Worm (Caenorhabditis elegans) whole organism, L1 larva: ENCODE results near the gene srd-67.

Experiments
- aha-1 ChIP-seq: fragments of 150-350 bp; optimal IDR thresholded peaks from 2 replicates; lab custom pipeline; 2014; ENCODE audit warnings: missing biosample characterization, missing genetic modification characterization
- ama-1 ChIP-seq: fragments of 150-350 bp; optimal IDR thresholded peaks from 2 replicates; lab custom pipeline; 2014
- ceh-88 ChIP-seq: fragments of 200-800 bp; sonication (Bioruptor generic); IDR thresholded peaks from 2 replicates; pipeline ENCODE4 v1.3.6; 2022; ENCODE audit warnings: missing genetic modification characterization, missing compliant biosample characterization
- ceh-90 ChIP-seq: sonication (generic microtip); optimal IDR thresholded peaks from 2 replicates; lab custom pipeline; 2016; ENCODE audit warnings: missing genetic modification characterization, missing compliant biosample characterization
- ces-1 ChIP-seq: fragments of 150-350 bp; optimal IDR thresholded peaks from 2 replicates; lab custom pipeline; 2014; ENCODE audit warnings: missing biosample characterization, missing genetic modification reagents, missing genetic modification characterization
- dsc-1 ChIP-seq: sonication (generic microtip); optimal IDR thresholded peaks from 2 replicates; lab custom pipeline; 2016; ENCODE audit warnings: mild to moderate bottlenecking, missing genetic modification characterization, missing compliant biosample characterization
- efl-1 ChIP-seq, 4 experiments: fragments of 150-350 bp; optimal IDR thresholded peaks in 3 of 4; peaks in 1 of 4; 1 replicate in 1 of 4; 2 replicates in 3 of 4; lab custom pipeline; 2014; ENCODE audit warnings: missing biosample characterization in 2 of 4, missing genetic modification characterization in 2 of 4, missing genetic modification reagents in 2 of 4
- elt-2 ChIP-seq: sonication (generic microtip); optimal IDR thresholded peaks from 2 replicates; lab custom pipeline; 2016; ENCODE audit warnings: missing genetic modification characterization, mild to moderate bottlenecking, inconsistent platforms, missing compliant biosample characterization, missing genetic modification reagents
- ets-5 ChIP-seq: fragments of 200-800 bp; sonication (Bioruptor generic); IDR thresholded peaks from 2 replicates; pipeline ENCODE4 v1.3.6; 2022; ENCODE audit warnings: missing genetic modification characterization, missing compliant biosample characterization
- fkh-10 ChIP-seq: sonication (generic microtip); optimal IDR thresholded peaks from 2 replicates; lab custom pipeline; 2017; ENCODE audit warnings: missing biosample characterization, missing genetic modification reagents, missing genetic modification characterization
- fkh-4 ChIP-seq: sonication (generic microtip); optimal IDR thresholded peaks from 2 replicates; lab custom pipeline; 2016; ENCODE audit warnings: missing compliant biosample characterization, missing genetic modification characterization, borderline replicate concordance
- fos-1 ChIP-seq: fragments of 150-350 bp; optimal IDR thresholded peaks from 2 replicates; lab custom pipeline; 2014; ENCODE audit warnings: missing biosample characterization, missing genetic modification characterization
- hlh-4 ChIP-seq: sonication (generic microtip); optimal IDR thresholded peaks from 2 replicates; lab custom pipeline; 2016; ENCODE audit warnings: mild to moderate bottlenecking, missing genetic modification characterization, missing compliant biosample characterization
- hpl-2 ChIP-seq: fragments of 150-350 bp; optimal IDR thresholded peaks from 2 replicates; lab custom pipeline; 2014; ENCODE audit warnings: missing biosample characterization, missing genetic modification reagents, missing genetic modification characterization
- irx-1 ChIP-seq: sonication (generic microtip); optimal IDR thresholded peaks from 2 replicates; lab custom pipeline; 2016; ENCODE audit warnings: missing genetic modification characterization, missing compliant biosample characterization
- jun-1 ChIP-seq: fragments of 150-350 bp; optimal IDR thresholded peaks from 2 replicates; lab custom pipeline; 2014; ENCODE audit warnings: missing biosample characterization, missing genetic modification reagents, missing genetic modification characterization
- lin-14 ChIP-seq: fragments of 200-800 bp; sonication (Bioruptor generic); optimal IDR thresholded peaks from 2 replicates; lab custom pipeline; 2018; ENCODE audit warnings: mild to moderate bottlenecking, missing genetic modification characterization, moderate library complexity, missing compliant biosample characterization
- lin-15B ChIP-seq: fragments of 150-350 bp; sonication (generic microtip); optimal IDR thresholded peaks from 3 replicates; lab custom pipeline; 2014; ENCODE audit warnings: missing biosample characterization, missing genetic modification characterization
- mab-9 ChIP-seq: fragments of 200-800 bp; sonication (Bioruptor generic); IDR thresholded peaks from 2 replicates; pipeline ENCODE4 v1.3.6; 2022; ENCODE audit warnings: missing genetic modification reagents, missing genetic modification characterization, missing compliant biosample characterization
- nhr-11 ChIP-seq: fragments of 150-350 bp; optimal IDR thresholded peaks from 2 replicates; lab custom pipeline; 2014; ENCODE audit warnings: missing biosample characterization, missing genetic modification characterization
- nhr-12 ChIP-seq: sonication (generic microtip); optimal IDR thresholded peaks from 2 replicates; lab custom pipeline; 2017; ENCODE audit warnings: missing biosample characterization, missing genetic modification characterization
- nhr-77 ChIP-seq: fragments of 150-350 bp; optimal IDR thresholded peaks from 2 replicates; lab custom pipeline; 2014; ENCODE audit warnings: missing biosample characterization, missing genetic modification characterization
- nhr-84 ChIP-seq: sonication (generic microtip); optimal IDR thresholded peaks from 2 replicates; lab custom pipeline; 2017; ENCODE audit warnings: missing biosample characterization, missing genetic modification characterization
- nhr-85 ChIP-seq: sonication (generic microtip); peaks from one replicate; lab custom pipeline; 2016; ENCODE audit warnings: missing genetic modification characterization, inconsistent platforms, missing compliant biosample characterization
- pag-3 ChIP-seq: sonication (generic microtip); optimal IDR thresholded peaks from 2 replicates; lab custom pipeline; 2017; ENCODE audit warnings: missing genetic modification characterization, mild to moderate bottlenecking, missing compliant biosample characterization, antibody characterized with exemption, borderline replicate concordance; ENCODE audit not compliant: insufficient read depth
- pqm-1 ChIP-seq: sonication (generic microtip); optimal IDR thresholded peaks from 3 replicates; lab custom pipeline; 2017; ENCODE audit warnings: missing biosample characterization, missing genetic modification characterization
- rnt-1 ChIP-seq: sonication (generic microtip); optimal IDR thresholded peaks from 2 replicates; lab custom pipeline; 2016; ENCODE audit warnings: mild to moderate bottlenecking, missing genetic modification characterization, moderate library complexity, missing compliant biosample characterization
- skn-1 ChIP-seq: fragments of 150-350 bp; optimal IDR thresholded peaks from 2 replicates; lab custom pipeline; 2014; ENCODE audit warnings: missing biosample characterization, missing genetic modification characterization
- snpc-4 ChIP-seq: fragments of 150-350 bp; optimal IDR thresholded peaks from 2 replicates; lab custom pipeline; 2014; ENCODE audit warnings: missing biosample characterization, missing genetic modification characterization
- snu-23 ChIP-seq: sonication (generic microtip); optimal IDR thresholded peaks from 2 replicates; lab custom pipeline; 2016; ENCODE audit warnings: missing genetic modification characterization, missing compliant biosample characterization
- sox-4 ChIP-seq: sonication (generic microtip); optimal IDR thresholded peaks from 2 replicates; lab custom pipeline; 2016; ENCODE audit warnings: missing genetic modification characterization, missing compliant biosample characterization
- tlp-1 ChIP-seq: fragments of 150-350 bp; optimal IDR thresholded peaks from 2 replicates; lab custom pipeline; 2014; ENCODE audit warnings: missing biosample characterization, missing genetic modification characterization
- vab-15 ChIP-seq: sonication (generic microtip); optimal IDR thresholded peaks from 2 replicates; lab custom pipeline; 2017; ENCODE audit warnings: missing genotype, mild to moderate bottlenecking, missing genetic modification characterization, missing compliant biosample characterization
- zag-1 ChIP-seq: fragments of 150-350 bp; optimal IDR thresholded peaks from 2 replicates; lab custom pipeline; 2014; ENCODE audit warnings: missing biosample characterization, missing genetic modification characterization
- zip-4 ChIP-seq: fragments of 200-800 bp; sonication (Bioruptor generic); optimal IDR thresholded peaks from 2 replicates; lab custom pipeline; 2018; ENCODE audit warnings: mild to moderate bottlenecking, missing genetic modification characterization, moderate library complexity, missing compliant biosample characterization
- ztf-4 ChIP-seq: fragments of 150-350 bp; optimal IDR thresholded peaks from 2 replicates; lab custom pipeline; 2014; ENCODE audit warnings: missing biosample characterization, missing genetic modification characterization

The srd-67 gene

DNA sequence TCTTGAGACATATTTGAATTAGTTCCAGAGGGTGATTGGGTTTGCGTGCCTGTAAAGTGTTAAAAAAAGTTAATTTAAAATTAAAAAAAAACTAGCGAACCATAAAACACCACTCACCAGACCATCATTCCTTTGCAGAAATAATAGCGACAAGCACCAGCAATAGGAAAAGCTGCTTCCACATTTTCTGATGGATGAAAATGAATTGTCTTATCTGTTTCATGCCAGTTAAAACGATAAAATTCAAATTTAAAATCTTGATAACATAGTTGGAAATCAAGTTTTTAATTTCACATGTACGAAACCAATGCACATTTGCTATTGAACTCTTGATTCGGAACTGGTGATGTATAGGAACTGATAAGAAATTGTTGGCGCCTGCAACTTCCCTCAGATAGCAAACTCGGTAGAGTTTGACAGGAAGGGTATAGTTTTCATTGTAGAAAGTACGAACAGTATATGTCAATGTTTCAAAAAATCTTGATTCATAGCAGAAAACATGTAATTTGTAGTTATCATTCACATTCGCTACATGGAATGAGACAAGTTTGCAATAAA is 6.0 kb downstream of the srd-67 start, which contains the start of gene C39B5.10:
C39B5.10 (minus strand) TSS at position 51 of the 558 bp plus-strand sequence.
- TF ChIP-seq lin-14 (GFP tag; lab: Kevin White, UChicago) (no peak), fos-1 (tag; lab: Kevin White, UChicago) (no peak), ztf-4 (tag; lab: Kevin White, UChicago) (no peak), pag-3 (tag; lab: Kevin White, UChicago) (no peak), zag-1 (tag; lab: Kevin White, UChicago) (no peak), pqm-1 (peak; percentile 72), snpc-4 (no peak), sox-4 (tag; lab: Kevin White, UChicago) (no peak), nhr-77 (tag; lab: Kevin White, UChicago) (no peak), ces-1 (GFP tag; lab: Kevin White, UChicago) (no peak), jun-1 (tag; lab: Kevin White, UChicago) (peak; percentile 7), tlp-1 (tag; lab: Kevin White, UChicago) (peak; percentile 12), fkh-10 (GFP tag; lab: Kevin White, UChicago) (no peak), irx-1 (tag; lab: Kevin White, UChicago) (no peak), mab-9 (GFP tag; lab: Robert Waterston, UW) (no peak), dsc-1 (tag; lab: Kevin White, UChicago) (no peak), ceh-88 (no peak), nhr-85 (tag; lab: Kevin White, UChicago) (no peak), ceh-90 (tag; lab: Kevin White, UChicago) (no peak), ets-5 (GFP tag; lab: Robert Waterston, UW) (no peak), skn-1 (no peak), zip-4 (GFP tag; lab: Kevin White, UChicago) (no peak), elt-2 (tag; lab: Kevin White, UChicago) (peak; percentile 91), nhr-84 (tag; lab: Kevin White, UChicago) (no peak), nhr-11 (tag; lab: Kevin White, UChicago) (no peak)

DNA sequence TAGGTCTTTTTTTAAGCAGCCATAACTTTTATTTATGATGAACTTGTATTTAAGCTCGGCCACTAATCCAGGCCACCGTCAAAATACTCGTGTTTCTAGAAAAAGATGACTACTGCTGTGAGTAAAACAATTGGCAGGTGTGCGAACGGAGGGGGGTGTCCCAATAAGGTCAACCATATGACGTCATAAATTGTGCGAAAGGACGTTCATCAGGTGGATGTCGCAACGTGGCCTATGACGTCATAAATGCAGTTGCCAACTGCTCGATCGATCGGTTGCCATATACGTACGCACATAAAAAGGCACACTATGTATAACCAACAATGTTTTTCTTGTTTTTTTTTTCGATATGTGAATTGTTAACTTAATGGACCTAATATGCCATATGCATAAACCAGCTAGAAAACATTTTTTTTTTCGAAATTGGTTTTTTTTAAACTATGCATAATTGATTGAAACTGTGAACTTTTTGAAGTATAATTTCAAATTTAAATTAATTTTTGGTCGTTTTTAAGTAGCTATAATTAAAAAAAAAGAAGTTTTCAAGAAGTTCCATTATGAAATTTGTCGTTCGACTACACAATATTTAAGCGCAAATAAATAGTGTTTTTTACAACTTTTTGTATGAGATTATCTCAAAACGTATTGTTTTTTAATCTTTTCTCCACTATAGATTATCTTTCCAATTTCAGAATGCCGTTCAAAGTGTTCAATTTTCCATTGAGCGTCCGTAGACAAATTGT is 11.3 kb downstream of the srd-67 start, which contains the start of gene C39B5.2:
C39B5.2 (plus strand) TSS at position 693 of the 743 bp plus-strand sequence.
- TF ChIP-seq efl-1 (optimal IDR thresholded peaks at IDR 0.05; lab: Kevin White, UChicago) (no peak), efl-1 (GFP tag; optimal IDR thresholded peaks at IDR 0.05 in 1 of 2; lab: Kevin White, UChicago) (peak in 1 of 2 experiments; percentile 32), snu-23 (GFP tag; lab: Kevin White, UChicago) (no peak), nhr-85 (tag; lab: Kevin White, UChicago) (peak; percentile 53)

DNA sequence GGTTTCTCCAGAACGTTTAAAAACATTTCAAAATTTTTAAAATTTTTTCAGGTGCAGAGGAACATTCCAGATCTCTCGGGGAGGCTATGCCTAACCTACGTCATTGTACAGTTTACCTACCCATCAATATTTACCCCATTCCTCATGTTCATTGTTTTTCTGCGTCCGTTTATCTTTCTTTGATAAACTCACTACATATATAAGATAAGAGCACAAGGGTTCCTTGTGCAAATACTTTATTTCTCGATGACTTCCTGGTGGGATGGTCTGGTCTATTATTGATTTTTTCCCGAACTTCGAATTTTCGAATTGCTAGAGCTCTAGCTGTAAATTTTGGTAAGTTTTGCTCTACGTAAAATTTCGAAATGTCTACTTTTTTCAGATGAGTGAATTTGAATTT is 12.2 kb downstream of the srd-67 start:
- TF ChIP-seq efl-1 (optimal IDR thresholded peaks at IDR 0.05; lab: Kevin White, UChicago) (no peak), efl-1 (GFP tag; optimal IDR thresholded peaks at IDR 0.05 in 1 of 2; lab: Kevin White, UChicago) (peak in 1 of 2 experiments; percentile 75), aha-1 (tag; lab: Kevin White, UChicago) (no peak), ama-1 (lab: Kevin White, UChicago) (no peak)

DNA sequence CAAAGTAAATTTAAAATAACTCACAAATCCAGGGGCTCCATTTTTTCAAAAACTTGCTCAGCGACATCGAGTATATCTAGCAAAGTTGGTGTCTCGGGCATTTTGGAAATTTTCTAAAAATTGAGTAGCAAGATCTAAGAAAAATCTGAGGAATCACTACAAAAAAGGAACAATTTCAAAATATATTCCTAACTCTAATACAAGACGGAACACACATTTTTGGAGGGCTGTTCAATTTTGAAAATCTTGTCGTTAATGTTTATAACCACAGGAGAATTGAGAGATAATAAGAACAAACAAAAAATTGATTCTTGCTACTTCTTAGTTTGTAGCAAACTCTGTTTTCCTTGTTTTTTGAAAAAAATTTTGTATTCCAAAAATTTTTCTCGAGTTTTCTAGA is 13.3 kb downstream of the srd-67 start, which contains the start of gene fbxa-47:
fbxa-47 (minus strand) TSS at position 101 of the 400 bp plus-strand sequence.
- no peak for TF ChIP-seq lin-15B (tag; lab: Kevin White, UChicago)
- no peak for TF ChIP-seq fkh-4 (tag; lab: Kevin White, UChicago)
- TF ChIP-seq rnt-1 (tag; lab: Kevin White, UChicago), result no peak
- no peak for TF ChIP-seq sox-4 (tag; lab: Kevin White, UChicago)
- no peak for TF ChIP-seq vab-15 (tag; lab: Kevin White, UChicago)
- no peak for TF ChIP-seq fkh-10 (GFP tag; lab: Kevin White, UChicago)
- TF ChIP-seq hpl-2 (GFP tag; lab: Kevin White, UChicago), result no peak
- TF ChIP-seq ztf-4 (tag; lab: Kevin White, UChicago), result no peak
- no peak for TF ChIP-seq ama-1 (lab: Kevin White, UChicago)
- TF ChIP-seq pqm-1, result no peak
- TF ChIP-seq hlh-4 (tag; lab: Kevin White, UChicago), result no peak
- no peak for TF ChIP-seq nhr-12 (tag; lab: Kevin White, UChicago)
